Worm (Caenorhabditis elegans) whole organism, L2 larva: ENCODE data around the gene T28D6.6.

Experiments
- C34F6.9 ChIP-seq: fragments of 150-350 bp; optimal IDR thresholded peaks from 2 replicates; lab custom pipeline; 2014; ENCODE audit warnings: missing biosample characterization, missing genetic modification characterization
- F13H6.1 ChIP-seq: sonication (generic microtip); optimal IDR thresholded peaks from 2 replicates; lab custom pipeline; 2016; ENCODE audit warnings: missing genetic modification characterization, missing compliant biosample characterization
- R02D3.7 ChIP-seq: fragments of 150-350 bp; optimal IDR thresholded peaks from 2 replicates; lab custom pipeline; 2014; ENCODE audit warnings: missing biosample characterization, missing genetic modification characterization
- ZK546.5 ChIP-seq: sonication (generic microtip); optimal IDR thresholded peaks from 2 replicates; lab custom pipeline; 2017; ENCODE audit warnings: missing biosample characterization, missing genetic modification characterization
- alr-1 ChIP-seq: fragments of 150-350 bp; optimal IDR thresholded peaks from 2 replicates; lab custom pipeline; 2014; ENCODE audit warnings: missing biosample characterization, missing genetic modification characterization
- aly-2 ChIP-seq: fragments of 150-350 bp; optimal IDR thresholded peaks from 2 replicates; lab custom pipeline; 2014; ENCODE audit warnings: missing biosample characterization, missing genetic modification characterization
- ama-1 ChIP-seq: fragments of 150-350 bp; optimal IDR thresholded peaks from 2 replicates; lab custom pipeline; 2018; ENCODE audit warnings: inconsistent platforms
- blmp-1 ChIP-seq: sonication (generic microtip); optimal IDR thresholded peaks from 2 replicates; lab custom pipeline; 2017; ENCODE audit warnings: missing genetic modification characterization, mild to moderate bottlenecking, missing compliant biosample characterization, antibody characterized with exemption, moderate library complexity; ENCODE audit not compliant: insufficient read depth
- ceh-16 ChIP-seq: fragments of 150-350 bp; optimal IDR thresholded peaks from 2 replicates; lab custom pipeline; 2014; ENCODE audit warnings: missing biosample characterization, missing genetic modification characterization
- ceh-82 ChIP-seq: fragments of 150-350 bp; optimal IDR thresholded peaks from 2 replicates; lab custom pipeline; 2014; ENCODE audit warnings: missing biosample characterization, missing genetic modification characterization
- crh-2 ChIP-seq: sonication (generic microtip); optimal IDR thresholded peaks from 2 replicates; lab custom pipeline; 2017; ENCODE audit warnings: missing biosample characterization, missing genetic modification characterization
- dmd-4 ChIP-seq: sonication (generic microtip); optimal IDR thresholded peaks from 2 replicates; lab custom pipeline; 2017; ENCODE audit warnings: missing biosample characterization, missing genetic modification characterization
- egl-27 ChIP-seq: sonication (generic microtip); optimal IDR thresholded peaks from 3 replicates; lab custom pipeline; 2017; ENCODE audit warnings: missing biosample characterization, missing genetic modification reagents, missing genetic modification characterization
- elt-1 ChIP-seq: fragments of 150-350 bp; optimal IDR thresholded peaks from 2 replicates; lab custom pipeline; 2014; ENCODE audit warnings: missing biosample characterization, missing genetic modification characterization
- elt-3 ChIP-seq: sonication (generic microtip); optimal IDR thresholded peaks from 2 replicates; lab custom pipeline; 2017; ENCODE audit warnings: missing biosample characterization, missing genetic modification characterization
- fos-1 ChIP-seq: fragments of 150-350 bp; optimal IDR thresholded peaks from 2 replicates; lab custom pipeline; 2014; ENCODE audit warnings: missing biosample characterization, missing genetic modification characterization
- gmeb-1 ChIP-seq: fragments of 150-350 bp; optimal IDR thresholded peaks from 2 replicates; lab custom pipeline; 2014; ENCODE audit warnings: missing biosample characterization, missing genetic modification characterization
- lin-11 ChIP-seq: fragments of 150-350 bp; sonication (generic microtip); optimal IDR thresholded peaks from 2 replicates; lab custom pipeline; 2014; ENCODE audit warnings: missing biosample characterization, missing genetic modification characterization, inconsistent platforms, mixed read lengths
- lin-13 ChIP-seq: fragments of 150-350 bp; optimal IDR thresholded peaks from 2 replicates; lab custom pipeline; 2014; ENCODE audit warnings: missing biosample characterization, missing genetic modification reagents, missing genetic modification characterization
- lin-39 ChIP-seq: fragments of 150-350 bp; optimal IDR thresholded peaks from 2 replicates; lab custom pipeline; 2014; ENCODE audit warnings: missing biosample characterization, missing genetic modification reagents, missing genetic modification characterization
- lsy-2 ChIP-seq, 2 experiments: fragments of 150-350 bp in 1 of 2; sonication (generic microtip) in 1 of 2; optimal IDR thresholded peaks; 2 replicates each; lab custom pipeline; 2014 to 2017; ENCODE audit warnings: missing biosample characterization in 2 of 2, missing genetic modification characterization in 2 of 2
- mab-5 ChIP-seq: fragments of 150-350 bp; optimal IDR thresholded peaks from 2 replicates; lab custom pipeline; 2014; ENCODE audit warnings: missing biosample characterization, missing genetic modification characterization
- mbf-1 ChIP-seq: sonication (generic microtip); optimal IDR thresholded peaks from 2 replicates; lab custom pipeline; 2017; ENCODE audit warnings: missing biosample characterization, missing genetic modification characterization
- mdl-1 ChIP-seq, 2 experiments: fragments of 150-350 bp in 1 of 2; sonication (generic microtip) in 1 of 2; optimal IDR thresholded peaks; 2 replicates each; lab custom pipeline; 2017; ENCODE audit warnings: missing biosample characterization in 2 of 2, missing genetic modification characterization in 2 of 2
- nhr-10 ChIP-seq: sonication (generic microtip); optimal IDR thresholded peaks from 2 replicates; lab custom pipeline; 2017; ENCODE audit warnings: missing biosample characterization, missing genetic modification characterization
- nhr-11 ChIP-seq: fragments of 150-350 bp; optimal IDR thresholded peaks from 2 replicates; lab custom pipeline; 2014; ENCODE audit warnings: missing biosample characterization, missing genetic modification characterization
- nhr-12 ChIP-seq: fragments of 150-350 bp; optimal IDR thresholded peaks from 2 replicates; lab custom pipeline; 2014; ENCODE audit warnings: missing biosample characterization, missing genetic modification characterization
- nhr-129 ChIP-seq: fragments of 150-350 bp; optimal IDR thresholded peaks from 2 replicates; lab custom pipeline; 2014; ENCODE audit warnings: missing biosample characterization, missing genetic modification characterization
- nhr-21 ChIP-seq: fragments of 150-350 bp; optimal IDR thresholded peaks from 2 replicates; lab custom pipeline; 2014; ENCODE audit warnings: missing biosample characterization, missing genetic modification characterization
- nhr-23 ChIP-seq: fragments of 150-350 bp; optimal IDR thresholded peaks from 2 replicates; lab custom pipeline; 2014; ENCODE audit warnings: missing biosample characterization, missing genetic modification reagents, missing genetic modification characterization
- nhr-237 ChIP-seq: fragments of 150-350 bp; optimal IDR thresholded peaks from 2 replicates; lab custom pipeline; 2014; ENCODE audit warnings: missing biosample characterization, missing genetic modification characterization
- nhr-25 ChIP-seq: fragments of 150-350 bp; sonication (generic microtip); optimal IDR thresholded peaks from 3 replicates; lab custom pipeline; 2014; ENCODE audit warnings: missing biosample characterization, missing genetic modification characterization
- nhr-6 ChIP-seq: fragments of 150-350 bp; optimal IDR thresholded peaks from 2 replicates; lab custom pipeline; 2014; ENCODE audit warnings: missing biosample characterization, missing genetic modification characterization
- peb-1 ChIP-seq: fragments of 150-350 bp; optimal IDR thresholded peaks from 2 replicates; lab custom pipeline; 2014; ENCODE audit warnings: missing biosample characterization, missing genetic modification characterization
- sem-4 ChIP-seq: fragments of 150-350 bp; optimal IDR thresholded peaks from 2 replicates; lab custom pipeline; 2014; ENCODE audit warnings: missing biosample characterization, missing genetic modification reagents, missing genetic modification characterization
- skn-1 ChIP-seq: sonication (generic microtip); optimal IDR thresholded peaks from 2 replicates; lab custom pipeline; 2017; ENCODE audit warnings: missing biosample characterization, missing genetic modification characterization
- sma-3 ChIP-seq: sonication (generic microtip); optimal IDR thresholded peaks from 2 replicates; lab custom pipeline; 2016; ENCODE audit warnings: missing genetic modification reagents, missing genetic modification characterization, missing compliant biosample characterization
- sma-9 ChIP-seq, 2 experiments: fragments of 150-350 bp in 1 of 2; sonication (generic microtip) in 1 of 2; optimal IDR thresholded peaks; 2 replicates each; lab custom pipeline; 2014 to 2016; ENCODE audit warnings: missing genetic modification characterization in 2 of 2, mild to moderate bottlenecking in 1 of 2, missing biosample characterization in 1 of 2, missing compliant biosample characterization in 1 of 2, missing genetic modification reagents in 1 of 2, moderate library complexity in 1 of 2
- snpc-4 ChIP-seq: fragments of 150-350 bp; optimal IDR thresholded peaks from 2 replicates; lab custom pipeline; 2014; ENCODE audit warnings: missing biosample characterization, missing genetic modification characterization
- unc-39 ChIP-seq: fragments of 150-350 bp; optimal IDR thresholded peaks from 2 replicates; lab custom pipeline; 2014; ENCODE audit warnings: missing biosample characterization, missing genetic modification characterization
- unc-55 ChIP-seq: fragments of 150-350 bp; sonication (generic microtip); optimal IDR thresholded peaks from 3 replicates; lab custom pipeline; 2014; ENCODE audit warnings: missing biosample characterization, missing genetic modification reagents, missing genetic modification characterization
- unc-62 ChIP-seq: fragments of 150-350 bp; optimal IDR thresholded peaks from 2 replicates; lab custom pipeline; 2014; ENCODE audit warnings: missing biosample characterization, missing genetic modification reagents, missing genetic modification characterization
- zag-1 ChIP-seq: fragments of 150-350 bp; optimal IDR thresholded peaks from 2 replicates; lab custom pipeline; 2014; ENCODE audit warnings: missing biosample characterization, missing genetic modification characterization
- ztf-1 ChIP-seq: fragments of 200-800 bp; sonication (Bioruptor generic); conservative IDR thresholded peaks from 2 replicates; pipeline ENCODE4 v1.3.6; 2022; ENCODE audit warnings: missing genetic modification characterization, missing compliant biosample characterization
- ztf-11 ChIP-seq: sonication (generic microtip); optimal IDR thresholded peaks from 2 replicates; lab custom pipeline; 2017; ENCODE audit warnings: missing biosample characterization, missing genetic modification characterization
- ztf-4 ChIP-seq: fragments of 150-350 bp; optimal IDR thresholded peaks from 2 replicates; lab custom pipeline; 2014; ENCODE audit warnings: missing biosample characterization, missing genetic modification characterization

T28D6.6 gene

DNA sequence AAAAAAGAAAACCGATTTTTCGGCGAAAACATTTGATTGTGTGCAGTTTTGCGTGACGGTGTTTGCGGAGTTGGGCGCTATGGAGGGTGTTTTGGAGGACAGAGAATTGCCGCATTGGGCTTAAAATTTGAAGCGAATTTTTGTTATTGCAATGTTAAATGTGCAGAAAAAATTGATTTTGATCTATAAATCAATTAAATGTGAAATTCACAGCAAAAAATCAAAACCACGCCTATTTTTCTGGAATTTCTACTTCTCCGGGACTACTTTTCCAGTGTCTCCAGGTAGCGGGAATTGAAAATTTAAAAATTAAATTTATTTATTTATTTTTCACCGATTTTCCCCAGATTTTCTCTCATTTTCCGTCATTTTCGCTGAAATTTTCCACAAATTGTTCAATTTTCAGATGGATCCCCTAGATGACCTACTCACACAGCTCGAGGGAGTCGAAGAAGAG is 25.7 kb downstream of the T28D6.6 start, which contains the start of gene mcm-10 (continued):
- no peak for TF ChIP-seq ZK546.5
- peak; percentile 49 for TF ChIP-seq nhr-25 (tag; lab: Kevin White, UChicago)
- no peak for TF ChIP-seq snpc-4 (tag; lab: Kevin White, UChicago)
- no peak for TF ChIP-seq lin-39
- TF ChIP-seq ceh-82 (tag; lab: Kevin White, UChicago) = no peak
- TF ChIP-seq ztf-11 = no peak
- no peak for TF ChIP-seq nhr-6
- TF ChIP-seq unc-55 (GFP tag; lab: Kevin White, UChicago) = peak; percentile 81
- TF ChIP-seq alr-1 = no peak
- TF ChIP-seq F13H6.1 = peak; percentile 73
- no peak for TF ChIP-seq nhr-10 (tag; lab: Kevin White, UChicago)
- no peak for TF ChIP-seq blmp-1
- TF ChIP-seq nhr-11 = no peak
- peak; percentile 86 for TF ChIP-seq C34F6.9 (tag; lab: Kevin White, UChicago)
- TF ChIP-seq, all 48 proteins: peak for 16

DNA sequence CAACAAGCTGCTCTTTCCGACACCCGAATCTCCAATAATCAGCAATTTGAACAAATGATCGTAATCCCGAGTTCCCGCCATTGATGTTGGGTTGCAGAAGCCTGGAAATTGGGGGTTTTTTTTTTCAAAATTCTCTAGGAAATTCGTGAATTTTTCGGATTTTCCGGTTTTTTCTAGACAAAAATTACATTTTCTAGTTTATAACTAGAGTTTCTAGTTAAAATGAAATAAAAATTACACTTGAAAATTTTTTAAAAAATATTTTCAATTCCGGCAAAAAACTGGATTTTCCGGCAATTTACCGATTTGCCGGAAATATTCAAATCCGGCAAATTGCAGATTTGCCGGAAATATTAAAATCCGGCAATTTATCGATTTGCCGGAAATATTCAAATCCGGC is 31.4 kb downstream of the T28D6.6 start, which contains the start of gene rab-35:
rab-35 (minus strand) TSS at position 101 of the 400 bp plus-strand sequence.
- no peak for TF ChIP-seq nhr-12
- no peak for TF ChIP-seq nhr-237 (tag; lab: Kevin White, UChicago)
- TF ChIP-seq nhr-23 (tag; lab: Kevin White, UChicago) = no peak
- TF ChIP-seq ztf-1 (GFP tag; lab: Robert Waterston, UW) = no peak
- no peak for TF ChIP-seq aly-2
- no peak for TF ChIP-seq lsy-2 (tag; optimal IDR thresholded peaks at IDR 0.05; lab: Kevin White, UChicago)
- TF ChIP-seq skn-1 (tag; lab: Kevin White, UChicago) = no peak
- no peak for TF ChIP-seq zag-1 (tag; lab: Kevin White, UChicago)
- TF ChIP-seq C34F6.9 (tag; lab: Kevin White, UChicago) = no peak
- TF ChIP-seq lin-39 = no peak
- TF ChIP-seq gmeb-1 (tag; lab: Kevin White, UChicago) = no peak
- no peak for TF ChIP-seq R02D3.7 (tag; lab: Kevin White, UChicago)
- TF ChIP-seq mbf-1 (tag; lab: Kevin White, UChicago) = no peak
- TF ChIP-seq unc-62 (GFP tag; lab: Kevin White, UChicago) = no peak

DNA sequence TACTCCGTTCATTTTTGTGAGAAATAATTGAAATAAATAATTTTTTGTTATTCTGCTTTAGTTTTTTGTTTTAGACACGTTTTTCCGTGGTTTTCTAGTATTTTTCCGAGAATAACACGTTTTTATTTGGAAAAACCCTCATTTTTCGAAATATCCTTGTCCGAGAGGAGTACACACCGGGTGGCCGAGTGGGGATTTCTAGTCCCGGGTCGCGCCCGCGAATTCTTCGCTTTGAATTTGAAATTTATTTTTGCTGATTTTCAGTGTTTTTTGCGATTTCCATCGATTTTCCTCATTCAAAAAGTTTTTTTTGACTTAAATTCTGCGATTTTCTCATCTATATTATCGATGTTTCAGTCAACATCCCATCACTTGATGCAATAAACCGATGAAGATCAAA is 52.4 kb downstream of the T28D6.6 start, which contains the start of the genes gly-9, mib-1 and smc-3:
gly-9 (minus strand) TSS at position 27 of the 400 bp plus-strand sequence.
mib-1 (minus strand) TSS at position 123 of the 400 bp plus-strand sequence.
smc-3 (plus strand) TSS at position 351 of the 400 bp plus-strand sequence.
- TF ChIP-seq lin-13 = peak; percentile 72
- no peak for TF ChIP-seq nhr-237 (tag; lab: Kevin White, UChicago)
- TF ChIP-seq mab-5 (tag; lab: Kevin White, UChicago) = peak; percentile 6
- peak; percentile 13 for TF ChIP-seq nhr-21 (tag; lab: Kevin White, UChicago)
- no peak for TF ChIP-seq egl-27 (tag; lab: Kevin White, UChicago)
- TF ChIP-seq sma-3 (GFP tag; lab: Kevin White, UChicago) = peak; percentile 76
- no peak for TF ChIP-seq lin-39
- TF ChIP-seq ztf-11 = no peak
- peak; percentile 86 for TF ChIP-seq crh-2 (tag; lab: Kevin White, UChicago)
- TF ChIP-seq ceh-16 = no peak
- TF ChIP-seq dmd-4 = no peak
- TF ChIP-seq blmp-1 = no peak
- TF ChIP-seq ztf-4 = no peak
- no peak for TF ChIP-seq nhr-6
- TF ChIP-seq ceh-82 (tag; lab: Kevin White, UChicago) = no peak
- peak; percentile 48 for TF ChIP-seq lin-11 (tag; lab: Kevin White, UChicago)
- TF ChIP-seq aly-2 = no peak
- TF ChIP-seq peb-1 (tag; lab: Kevin White, UChicago) = no peak
- TF ChIP-seq nhr-23 (tag; lab: Kevin White, UChicago) = no peak
- TF ChIP-seq nhr-25 (tag; lab: Kevin White, UChicago) = peak; percentile 60
- TF ChIP-seq mbf-1 (tag; lab: Kevin White, UChicago) = no peak
- peak; percentile 33 for TF ChIP-seq fos-1 (tag; lab: Kevin White, UChicago)
- no peak for TF ChIP-seq ZK546.5
- peak; percentile 48 to 75 for TF ChIP-seq lsy-2 (tag; optimal IDR thresholded peaks at IDR 0.05; lab: Kevin White, UChicago)
- TF ChIP-seq zag-1 (tag; lab: Kevin White, UChicago) = no peak
- no peak for TF ChIP-seq nhr-10 (tag; lab: Kevin White, UChicago)
- TF ChIP-seq unc-55 (GFP tag; lab: Kevin White, UChicago) = peak; percentile 75
- no peak for TF ChIP-seq ama-1
- TF ChIP-seq F13H6.1 = peak; percentile 70
- no peak for TF ChIP-seq nhr-129 (tag; lab: Kevin White, UChicago)
- peak; percentile 4 for TF ChIP-seq sem-4 (tag; lab: Kevin White, UChicago)
- TF ChIP-seq unc-62 (GFP tag; lab: Kevin White, UChicago) = no peak
- TF ChIP-seq unc-39 = no peak
- peak; percentile 83 for TF ChIP-seq C34F6.9 (tag; lab: Kevin White, UChicago)
- TF ChIP-seq nhr-11 = no peak
- TF ChIP-seq gmeb-1 (tag; lab: Kevin White, UChicago) = peak; percentile 85
- no peak for TF ChIP-seq mdl-1 (tag; optimal IDR thresholded peaks at IDR 0.05; lab: Kevin White, UChicago)
- TF ChIP-seq ztf-1 (GFP tag; lab: Robert Waterston, UW) = no peak
- TF ChIP-seq snpc-4 (tag; lab: Kevin White, UChicago) = peak; percentile 15
- TF ChIP-seq elt-1 = no peak
- no peak for TF ChIP-seq elt-3 (tag; lab: Kevin White, UChicago)
- no peak for TF ChIP-seq R02D3.7 (tag; lab: Kevin White, UChicago)
- no peak for TF ChIP-seq sma-9 (GFP tag; optimal IDR thresholded peaks at IDR 0.05; lab: Kevin White, UChicago)
- TF ChIP-seq sma-9 (tag; optimal IDR thresholded peaks at IDR 0.05; lab: Kevin White, UChicago) = no peak
- no peak for TF ChIP-seq alr-1
- no peak for TF ChIP-seq nhr-12
